Worm (Caenorhabditis elegans) whole organism, L4/young adult: Measurements from ENCODE around the gene R02D5.24.

Experiments
- W03F9.2 ChIP-seq: fragments of 150-350 bp; optimal IDR thresholded peaks from 2 replicates; lab custom pipeline; 2014; ENCODE audit warnings: missing biosample characterization, missing genetic modification characterization
- him-1 ChIP-seq: sonication (generic microtip); optimal IDR thresholded peaks from 2 replicates; lab custom pipeline; 2016; ENCODE audit warnings: missing genotype, missing genetic modification reagents, missing genetic modification characterization, missing compliant biosample characterization

DNA sequence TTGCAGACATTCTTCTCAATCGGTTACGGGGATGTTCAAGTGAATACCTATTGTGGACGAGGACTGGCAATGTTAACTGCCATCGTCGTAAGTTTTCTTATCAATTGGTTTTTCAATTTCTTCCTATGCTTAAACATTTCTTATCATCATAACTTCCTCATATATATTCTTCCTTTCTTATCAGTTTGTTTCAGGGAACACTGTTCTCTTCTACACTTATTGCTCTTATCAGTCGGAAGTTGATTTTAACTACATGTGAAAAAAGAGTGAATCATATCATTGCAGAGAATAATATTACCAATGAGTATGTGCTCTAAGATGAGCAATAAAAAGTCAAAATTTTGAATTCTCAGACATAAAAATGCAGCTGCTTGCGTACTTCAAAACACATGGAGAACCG, 41.0 kb downstream of the R02D5.24 start:
- no peak for TF ChIP-seq him-1 (tag; lab: Kevin White, UChicago)
- no peak for TF ChIP-seq W03F9.2 (tag; lab: Kevin White, UChicago)
